Worm (Caenorhabditis elegans) whole organism, L1 larva: ENCODE data around the gene sup-12.

Source experiments
- ceh-8 ChIP-seq: fragments of 200-800 bp; sonication (Bioruptor generic); optimal IDR thresholded peaks from 2 replicates; lab custom pipeline; 2018; ENCODE audit warnings: mild to moderate bottlenecking, missing genetic modification characterization, moderate library complexity, missing compliant biosample characterization
- fos-1 ChIP-seq: fragments of 150-350 bp; optimal IDR thresholded peaks from 2 replicates; lab custom pipeline; 2014; ENCODE audit warnings: missing biosample characterization, missing genetic modification characterization
- mep-1 ChIP-seq: fragments of 150-350 bp; optimal IDR thresholded peaks from 2 replicates; lab custom pipeline; 2014; ENCODE audit warnings: missing biosample characterization, missing genetic modification characterization
- nhr-237 ChIP-seq: fragments of 150-350 bp; optimal IDR thresholded peaks from 2 replicates; lab custom pipeline; 2014; ENCODE audit warnings: missing biosample characterization, missing genetic modification characterization
- unc-62 ChIP-seq: fragments of 150-350 bp; optimal IDR thresholded peaks from 2 replicates; lab custom pipeline; 2014; ENCODE audit warnings: missing biosample characterization, missing genetic modification reagents, missing genetic modification characterization

DNA sequence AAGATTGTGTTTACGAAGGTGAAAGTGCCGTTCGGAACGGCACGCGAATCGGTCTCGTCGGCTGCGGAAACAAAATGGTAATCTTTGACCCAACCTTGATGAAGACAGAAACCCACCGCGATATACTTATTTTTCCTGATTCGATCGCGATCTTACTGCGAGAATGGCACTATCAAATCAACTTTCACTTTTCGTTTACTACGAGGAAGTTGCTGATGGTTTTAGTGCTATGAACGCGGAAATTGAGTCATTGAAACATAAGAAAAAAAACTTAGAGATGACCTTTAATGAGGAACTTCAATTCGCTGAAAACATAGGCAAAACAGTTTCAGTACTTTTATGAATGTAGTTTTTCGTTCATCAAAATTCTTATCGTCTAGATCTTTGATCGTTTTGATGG, 28.3 kb downstream of the sup-12 start:
- no peak for TF ChIP-seq ceh-8 (GFP tag; lab: Kevin White, UChicago)
- TF ChIP-seq mep-1 (tag; lab: Kevin White, UChicago): no peak
- no peak for TF ChIP-seq fos-1 (tag; lab: Kevin White, UChicago)
- no peak for TF ChIP-seq nhr-237
- no peak for TF ChIP-seq unc-62 (GFP tag; lab: Kevin White, UChicago)
